Fruit fly (Drosophila melanogaster): ENCODE data around the gene Larp4B.

Larp4B gene

dm6 chr3L:3249664-3249996 is 25.0 kb downstream of the Larp4B start:
- TF ChIP-seq Mio (GFP tag; optimal IDR thresholded peaks at IDR 0.05) (no peak), Hr83 (GFP tag; optimal IDR thresholded peaks at IDR 0.05; ENCODE audit: poor library complexity, severe bottlenecking) (peak; percentile 82), Myc (optimal IDR thresholded peaks at IDR 0.05) (no peak), Abd-B (GFP tag; optimal IDR thresholded peaks at IDR 0.05) (no peak)

dm6 chr3L:3249997-3250774 is 25.5 kb downstream of the Larp4B start:
- TF ChIP-seq foxo (GFP tag; optimal IDR thresholded peaks at IDR 0.05) (peak in 1 of 2 experiments; percentile 57), Hr78 (GFP tag; optimal IDR thresholded peaks at IDR 0.05) (no peak), dl (GFP tag; optimal IDR thresholded peaks at IDR 0.05; ENCODE audit: insufficient read depth in 1 of 2, partially characterized antibody in 2 of 2) (no peak), usp (GFP tag; optimal IDR thresholded peaks at IDR 0.05) (no peak), sv (GFP tag; optimal IDR thresholded peaks at IDR 0.05) (peak; percentile 97), Sp1 (GFP tag; optimal IDR thresholded peaks at IDR 0.05) (no peak), Hnf4 (GFP tag; optimal IDR thresholded peaks at IDR 0.05) (peak; percentile 46), ey (GFP tag; optimal IDR thresholded peaks at IDR 0.05) (no peak), Dif (GFP tag; optimal IDR thresholded peaks at IDR 0.05; ENCODE audit: partially characterized antibody) (peak; percentile 15), Dfd (GFP tag; optimal IDR thresholded peaks at IDR 0.05) (no peak), lola (GFP tag; optimal IDR thresholded peaks at IDR 0.05) (no peak), dmrt93B (GFP tag; optimal IDR thresholded peaks at IDR 0.05) (peak; percentile 2), pan (optimal IDR thresholded peaks at IDR 0.05) (no peak), jim (GFP tag; optimal IDR thresholded peaks at IDR 0.05) (no peak), CrebA (GFP tag; optimal IDR thresholded peaks at IDR 0.05; ENCODE audit: borderline replicate concordance) (no peak), dsf (GFP tag; optimal IDR thresholded peaks at IDR 0.05; ENCODE audit: borderline replicate concordance) (no peak), psq (GFP tag; optimal IDR thresholded peaks at IDR 0.05) (peak; percentile 19), rgr (GFP tag; optimal IDR thresholded peaks at IDR 0.05) (peak; percentile 27), Jra (GFP tag; optimal IDR thresholded peaks at IDR 0.05) (no peak), fru (GFP tag; optimal IDR thresholded peaks at IDR 0.05) (no peak), Mio (GFP tag; optimal IDR thresholded peaks at IDR 0.05) (no peak), N (GFP tag; optimal IDR thresholded peaks at IDR 0.05) (no peak), brk (GFP tag; optimal IDR thresholded peaks at IDR 0.05) (peak; percentile 36), sage (GFP tag; optimal IDR thresholded peaks at IDR 0.05) (no peak), HLH106 (tag; optimal IDR thresholded peaks at IDR 0.05) (peak; percentile 27), Vsx2 (GFP tag; optimal IDR thresholded peaks at IDR 0.05; ENCODE audit: partially characterized antibody) (no peak), Rel (GFP tag; optimal IDR thresholded peaks at IDR 0.05) (no peak), Rel (tag; optimal IDR thresholded peaks at IDR 0.05) (no peak), br (GFP tag; optimal IDR thresholded peaks at IDR 0.05) (no peak), Hr83 (GFP tag; optimal IDR thresholded peaks at IDR 0.05; ENCODE audit: poor library complexity, severe bottlenecking) (peak; percentile 79), tai (GFP tag; optimal IDR thresholded peaks at IDR 0.05) (peak; percentile 53), h (GFP tag; optimal IDR thresholded peaks at IDR 0.05) (no peak), OdsH (GFP tag; optimal IDR thresholded peaks at IDR 0.05) (peak; percentile 49)

dm6 chr3L:3250922-3251658 is 26.5 kb downstream of the Larp4B start:
- peak; percentile 36 for TF ChIP-seq jim (GFP tag; optimal IDR thresholded peaks at IDR 0.05)
- TF ChIP-seq lola (GFP tag; optimal IDR thresholded peaks at IDR 0.05), result no peak
- peak; percentile 54 for TF ChIP-seq Hnf4 (GFP tag; optimal IDR thresholded peaks at IDR 0.05)
- TF ChIP-seq woc (GFP tag; optimal IDR thresholded peaks at IDR 0.05), result peak; percentile 37
- no peak for TF ChIP-seq Abd-B (GFP tag; optimal IDR thresholded peaks at IDR 0.05)
- TF ChIP-seq br (GFP tag; optimal IDR thresholded peaks at IDR 0.05), result peak; percentile 42
- no peak for TF ChIP-seq Hr78 (GFP tag; optimal IDR thresholded peaks at IDR 0.05)
- TF ChIP-seq OdsH (GFP tag; optimal IDR thresholded peaks at IDR 0.05), result peak; percentile 37
- TF ChIP-seq usp (GFP tag; optimal IDR thresholded peaks at IDR 0.05), result no peak
- no peak for TF ChIP-seq CG32264 (GFP tag; optimal IDR thresholded peaks at IDR 0.05)
- peak in 1 of 2 experiments; percentile 26 for TF ChIP-seq foxo (GFP tag; optimal IDR thresholded peaks at IDR 0.05)
- TF ChIP-seq sage (GFP tag; optimal IDR thresholded peaks at IDR 0.05), result peak; percentile 55
- peak; percentile 77 for TF ChIP-seq Rel (GFP tag; optimal IDR thresholded peaks at IDR 0.05)
- TF ChIP-seq Rel (tag; optimal IDR thresholded peaks at IDR 0.05), result peak; percentile 89
- no peak for TF ChIP-seq Dif (GFP tag; optimal IDR thresholded peaks at IDR 0.05; ENCODE audit: partially characterized antibody)
- no peak for TF ChIP-seq Mio (GFP tag; optimal IDR thresholded peaks at IDR 0.05)
- peak; percentile 6 for TF ChIP-seq dmrt93B (GFP tag; optimal IDR thresholded peaks at IDR 0.05)
- TF ChIP-seq Jra (GFP tag; optimal IDR thresholded peaks at IDR 0.05), result no peak
- TF ChIP-seq sv (GFP tag; optimal IDR thresholded peaks at IDR 0.05), result no peak
- peak; percentile 53 for TF ChIP-seq Sp1 (GFP tag; optimal IDR thresholded peaks at IDR 0.05)
- no peak for TF ChIP-seq Dfd (GFP tag; optimal IDR thresholded peaks at IDR 0.05)
- peak; percentile 6 for TF ChIP-seq HLH106 (tag; optimal IDR thresholded peaks at IDR 0.05)
- no peak for TF ChIP-seq CG9705 (GFP tag; optimal IDR thresholded peaks at IDR 0.05)
- peak; percentile 24 for TF ChIP-seq rgr (GFP tag; optimal IDR thresholded peaks at IDR 0.05)
- peak; percentile 68 for TF ChIP-seq CrebA (GFP tag; optimal IDR thresholded peaks at IDR 0.05; ENCODE audit: borderline replicate concordance)
- TF ChIP-seq dsf (GFP tag; optimal IDR thresholded peaks at IDR 0.05; ENCODE audit: borderline replicate concordance), result peak; percentile 30
- peak; percentile 36 for TF ChIP-seq tai (GFP tag; optimal IDR thresholded peaks at IDR 0.05)
- TF ChIP-seq Hr83 (GFP tag; optimal IDR thresholded peaks at IDR 0.05; ENCODE audit: poor library complexity, severe bottlenecking), result peak; percentile 73
- TF ChIP-seq fru (GFP tag; optimal IDR thresholded peaks at IDR 0.05), result no peak
- TF ChIP-seq pan (optimal IDR thresholded peaks at IDR 0.05), result no peak
- TF ChIP-seq ey (GFP tag; optimal IDR thresholded peaks at IDR 0.05), result peak; percentile 4
- TF ChIP-seq N (GFP tag; optimal IDR thresholded peaks at IDR 0.05), result no peak
- TF ChIP-seq dl (GFP tag; optimal IDR thresholded peaks at IDR 0.05; ENCODE audit: insufficient read depth in 1 of 2, partially characterized antibody in 2 of 2), result no peak
- peak; percentile 51 for TF ChIP-seq brk (GFP tag; optimal IDR thresholded peaks at IDR 0.05)
- no peak for TF ChIP-seq Vsx2 (GFP tag; optimal IDR thresholded peaks at IDR 0.05; ENCODE audit: partially characterized antibody)
- no peak for TF ChIP-seq Myc (optimal IDR thresholded peaks at IDR 0.05)
